Worm (Caenorhabditis elegans) whole organism, L3 larva: ENCODE data around the gene ZC196.4.

Experiments used
- ZK546.5 ChIP-seq: sonication (generic microtip); optimal IDR thresholded peaks from 2 replicates; lab custom pipeline; 2017; ENCODE audit warnings: missing biosample characterization, missing genetic modification characterization
- aly-2 ChIP-seq: fragments of 150-350 bp; optimal IDR thresholded peaks from 2 replicates; lab custom pipeline; 2014; ENCODE audit warnings: missing biosample characterization, missing genetic modification characterization
- ama-1 ChIP-seq: fragments of 150-350 bp; optimal IDR thresholded peaks from 2 replicates; lab custom pipeline; 2018
- ceh-16 ChIP-seq: sonication (generic microtip); optimal IDR thresholded peaks from 2 replicates; lab custom pipeline; 2017; ENCODE audit warnings: missing biosample characterization, missing genetic modification characterization
- ceh-28 ChIP-seq: fragments of 150-350 bp; optimal IDR thresholded peaks from 2 replicates; lab custom pipeline; 2014; ENCODE audit warnings: missing biosample characterization, missing genetic modification reagents, missing genetic modification characterization
- ceh-82 ChIP-seq: fragments of 150-350 bp; optimal IDR thresholded peaks from 2 replicates; lab custom pipeline; 2014; ENCODE audit warnings: missing biosample characterization, missing genetic modification characterization
- ceh-9 ChIP-seq: sonication (generic microtip); optimal IDR thresholded peaks from 2 replicates; lab custom pipeline; 2018; ENCODE audit warnings: missing biosample characterization, missing genetic modification characterization
- daf-12 ChIP-seq: fragments of 150-350 bp; optimal IDR thresholded peaks from 2 replicates; lab custom pipeline; 2014; ENCODE audit warnings: missing biosample characterization, missing genetic modification reagents, missing genetic modification characterization
- egl-27 ChIP-seq: sonication (generic microtip); optimal IDR thresholded peaks from 4 replicates; lab custom pipeline; 2017; ENCODE audit warnings: missing biosample characterization, missing genetic modification reagents, missing genetic modification characterization
- elt-1 ChIP-seq: fragments of 150-350 bp; optimal IDR thresholded peaks from 2 replicates; lab custom pipeline; 2014; ENCODE audit warnings: missing biosample characterization, missing genetic modification characterization
- elt-2 ChIP-seq: sonication (generic microtip); optimal IDR thresholded peaks from 2 replicates; lab custom pipeline; 2016; ENCODE audit warnings: missing genetic modification reagents, mild to moderate bottlenecking, missing genetic modification characterization, missing compliant biosample characterization
- eor-1 ChIP-seq, 2 experiments: fragments of 150-350 bp; optimal IDR thresholded peaks; 2 replicates each; lab custom pipeline; 2014 to 2018; ENCODE audit warnings: missing biosample characterization in 2 of 2, missing genetic modification characterization in 2 of 2
- fkh-10 ChIP-seq: sonication (generic microtip); optimal IDR thresholded peaks from 2 replicates; lab custom pipeline; 2017; ENCODE audit warnings: missing biosample characterization, missing genetic modification reagents, missing genetic modification characterization
- fos-1 ChIP-seq: fragments of 150-350 bp; optimal IDR thresholded peaks from 2 replicates; lab custom pipeline; 2014; ENCODE audit warnings: missing biosample characterization, missing genetic modification characterization
- hmg-11 ChIP-seq: sonication (generic microtip); optimal IDR thresholded peaks from 2 replicates; lab custom pipeline; 2016; ENCODE audit warnings: missing genetic modification characterization, missing compliant biosample characterization
- jun-1 ChIP-seq: fragments of 150-350 bp; optimal IDR thresholded peaks from 2 replicates; lab custom pipeline; 2014; ENCODE audit warnings: missing biosample characterization, missing genetic modification reagents, missing genetic modification characterization
- lin-39 ChIP-seq: fragments of 150-350 bp; optimal IDR thresholded peaks from 2 replicates; lab custom pipeline; 2018; ENCODE audit warnings: missing biosample characterization, missing genetic modification reagents, missing genetic modification characterization
- lsy-12 ChIP-seq: sonication (generic microtip); optimal IDR thresholded peaks from 2 replicates; lab custom pipeline; 2016; ENCODE audit warnings: mild to moderate bottlenecking, missing genetic modification characterization, missing compliant biosample characterization
- mml-1 ChIP-seq: fragments of 150-350 bp; sonication (generic microtip); optimal IDR thresholded peaks from 3 replicates; lab custom pipeline; 2014; ENCODE audit warnings: missing biosample characterization, missing genetic modification characterization
- nhr-11 ChIP-seq: fragments of 150-350 bp; optimal IDR thresholded peaks from 2 replicates; lab custom pipeline; 2014; ENCODE audit warnings: missing biosample characterization, missing genetic modification characterization
- nhr-12 ChIP-seq: fragments of 150-350 bp; optimal IDR thresholded peaks from 2 replicates; lab custom pipeline; 2014; ENCODE audit warnings: missing biosample characterization, missing genetic modification characterization
- nhr-23 ChIP-seq: fragments of 150-350 bp; optimal IDR thresholded peaks from 2 replicates; lab custom pipeline; 2014; ENCODE audit warnings: missing biosample characterization, missing genetic modification reagents, missing genetic modification characterization
- nhr-237 ChIP-seq: fragments of 150-350 bp; optimal IDR thresholded peaks from 2 replicates; lab custom pipeline; 2014; ENCODE audit warnings: missing biosample characterization, missing genetic modification characterization
- nhr-25 ChIP-seq: sonication (generic microtip); optimal IDR thresholded peaks from 2 replicates; lab custom pipeline; 2017; ENCODE audit warnings: missing biosample characterization, missing genetic modification characterization
- nhr-28 ChIP-seq: fragments of 150-350 bp; optimal IDR thresholded peaks from 2 replicates; lab custom pipeline; 2014; ENCODE audit warnings: missing biosample characterization, missing genetic modification characterization
- nhr-43 ChIP-seq: sonication (generic microtip); optimal IDR thresholded peaks from 2 replicates; lab custom pipeline; 2016; ENCODE audit warnings: mild to moderate bottlenecking, missing genetic modification characterization, missing compliant biosample characterization; ENCODE audit not compliant: poor library complexity, severe bottlenecking
- nhr-67 ChIP-seq: fragments of 150-350 bp; optimal IDR thresholded peaks from 2 replicates; lab custom pipeline; 2014; ENCODE audit warnings: missing biosample characterization, missing genetic modification characterization
- nhr-76 ChIP-seq: fragments of 150-350 bp; sonication (generic microtip); optimal IDR thresholded peaks from 5 replicates; lab custom pipeline; 2014; ENCODE audit warnings: missing biosample characterization, missing genetic modification characterization
- nhr-77 ChIP-seq: fragments of 150-350 bp; optimal IDR thresholded peaks from 2 replicates; lab custom pipeline; 2014; ENCODE audit warnings: missing biosample characterization, missing genetic modification characterization
- pha-4 ChIP-seq: fragments of 150-350 bp; optimal IDR thresholded peaks from 2 replicates; lab custom pipeline; 2014; ENCODE audit warnings: missing biosample characterization, missing genetic modification reagents, missing genetic modification characterization
- pqm-1 ChIP-seq: fragments of 150-350 bp; optimal IDR thresholded peaks from 2 replicates; lab custom pipeline; 2017; ENCODE audit warnings: missing biosample characterization, missing genetic modification characterization, inconsistent platforms
- sea-2 ChIP-seq: fragments of 150-350 bp; sonication (generic microtip); optimal IDR thresholded peaks from 4 replicates; lab custom pipeline; 2014; ENCODE audit warnings: missing biosample characterization, missing genetic modification reagents, missing genetic modification characterization
- skn-1 ChIP-seq: fragments of 150-350 bp; optimal IDR thresholded peaks from 2 replicates; lab custom pipeline; 2014; ENCODE audit warnings: missing biosample characterization, missing genetic modification characterization
- snpc-4 ChIP-seq: fragments of 150-350 bp; optimal IDR thresholded peaks from 2 replicates; lab custom pipeline; 2014; ENCODE audit warnings: missing biosample characterization, missing genetic modification characterization
- tbx-2 ChIP-seq: sonication (generic microtip); optimal IDR thresholded peaks from 2 replicates; lab custom pipeline; 2016; ENCODE audit warnings: mild to moderate bottlenecking, missing genetic modification characterization, missing compliant biosample characterization
- unc-62 ChIP-seq: fragments of 150-350 bp; sonication (generic microtip); optimal IDR thresholded peaks from 4 replicates; lab custom pipeline; 2014; ENCODE audit warnings: missing biosample characterization, missing genetic modification reagents, missing genetic modification characterization
- zag-1 ChIP-seq: fragments of 150-350 bp; optimal IDR thresholded peaks from 2 replicates; lab custom pipeline; 2014; ENCODE audit warnings: missing biosample characterization, missing genetic modification characterization
- ztf-4 ChIP-seq: fragments of 150-350 bp; optimal IDR thresholded peaks from 2 replicates; lab custom pipeline; 2014; ENCODE audit warnings: missing biosample characterization, missing genetic modification characterization

The ZC196.4 gene

DNA sequence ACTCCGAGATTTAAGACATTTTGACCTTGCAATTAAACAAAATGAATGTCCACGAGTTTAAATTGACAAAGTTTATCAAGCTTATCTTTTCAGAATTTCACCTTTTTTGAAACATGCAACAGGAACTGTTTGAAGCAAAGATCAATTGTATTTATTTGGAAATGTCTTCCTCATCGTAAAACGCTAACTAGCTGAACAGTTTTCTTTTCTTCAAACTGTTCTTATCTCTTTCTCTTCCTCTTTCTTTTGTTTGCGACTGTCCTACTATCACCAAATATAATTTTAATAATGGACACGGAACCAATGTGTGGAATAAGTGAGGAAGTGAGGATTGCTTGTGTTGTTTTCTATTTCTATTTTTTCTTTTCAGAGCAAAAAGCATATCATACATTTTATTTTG is at the start of gene ZC196.4:
Gene ZC196.4 (plus strand): TSS at position 173 of the 400 bp plus-strand sequence.
- TF ChIP-seq ceh-9 (no peak), tbx-2 (tag; lab: Kevin White, UChicago) (no peak), fkh-10 (GFP tag; lab: Kevin White, UChicago) (no peak), nhr-12 (tag; lab: Kevin White, UChicago) (no peak), jun-1 (tag; lab: Kevin White, UChicago) (peak; percentile 52), nhr-237 (tag; lab: Kevin White, UChicago) (no peak), hmg-11 (no peak), daf-12 (tag; lab: Kevin White, UChicago) (no peak), elt-2 (tag; lab: Kevin White, UChicago) (peak; percentile 85), nhr-25 (tag; lab: Kevin White, UChicago) (no peak), nhr-77 (tag; lab: Kevin White, UChicago) (no peak), sea-2 (GFP tag; lab: Kevin White, UChicago) (no peak), ceh-16 (no peak), pqm-1 (tag; lab: Kevin White, UChicago) (peak; percentile 77), pha-4 (tag; lab: Kevin White, UChicago) (peak; percentile 15), fos-1 (tag; lab: Kevin White, UChicago) (no peak), ztf-4 (no peak), lsy-12 (tag; lab: Kevin White, UChicago) (no peak), lin-39 (no peak), mml-1 (tag; lab: Kevin White, UChicago) (no peak), ceh-82 (tag; lab: Kevin White, UChicago) (no peak), egl-27 (tag; lab: Kevin White, UChicago) (no peak), ceh-28 (no peak), zag-1 (no peak), ZK546.5 (tag; lab: Kevin White, UChicago) (no peak), nhr-67 (no peak), skn-1 (tag; lab: Kevin White, UChicago) (no peak), nhr-43 (tag; lab: Kevin White, UChicago) (no peak), nhr-23 (tag; lab: Kevin White, UChicago) (no peak), ama-1 (lab: Kevin White, UChicago) (no peak), snpc-4 (tag; lab: Kevin White, UChicago) (no peak), unc-62 (GFP tag; lab: Kevin White, UChicago) (no peak)

ce11 chrV:8683787-8684186 is 49.1 kb upstream of the ZC196.4 start:
- TF ChIP-seq egl-27 (tag; lab: Kevin White, UChicago) = no peak

- TF ChIP-seq elt-1 (tag; lab: Kevin White, UChicago) (no peak), eor-1 (tag; optimal IDR thresholded peaks at IDR 0.05; lab: Kevin White, UChicago) (no peak), lsy-12 (tag; lab: Kevin White, UChicago) (no peak), nhr-28 (tag; lab: Kevin White, UChicago) (no peak), zag-1 (no peak), aly-2 (tag; lab: Kevin White, UChicago) (no peak), sea-2 (GFP tag; lab: Kevin White, UChicago) (no peak), lin-39 (no peak), nhr-76 (tag; lab: Kevin White, UChicago) (no peak), nhr-67 (no peak), unc-62 (GFP tag; lab: Kevin White, UChicago) (no peak), fos-1 (tag; lab: Kevin White, UChicago) (no peak), ZK546.5 (tag; lab: Kevin White, UChicago) (no peak), nhr-11 (tag; lab: Kevin White, UChicago) (no peak), elt-2 (tag; lab: Kevin White, UChicago) (no peak), ama-1 (lab: Kevin White, UChicago) (no peak), nhr-237 (tag; lab: Kevin White, UChicago) (no peak)
These were observed 46.1 kb upstream of the ZC196.4 start, which contains the start of gene ZC190.7 for ce11 chrV:8686764-8687163. Gene ZC190.7, minus strand, starts transcription at chrV:8686864.

DNA sequence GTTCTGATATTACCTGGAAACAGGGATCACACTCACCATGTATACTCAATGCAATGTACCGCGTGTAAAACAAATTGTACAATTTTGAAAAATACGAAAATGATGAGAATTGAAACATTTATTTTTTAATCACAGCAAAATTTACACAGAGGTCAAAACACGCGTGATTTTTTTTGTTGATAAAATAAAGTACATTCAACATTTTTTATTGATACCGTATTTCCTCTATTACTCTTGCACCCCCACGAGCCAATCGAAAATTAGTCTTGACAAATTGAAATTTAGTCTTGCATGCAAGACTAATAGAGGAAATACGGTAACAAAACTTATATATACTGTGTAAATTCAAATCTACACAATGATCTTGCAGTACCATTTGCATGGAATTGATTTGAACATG is 45.2 kb upstream of the ZC196.4 start, which contains the start of gene ZC190.8:
Gene ZC190.8 (minus strand): TSS at position 101 of the 400 bp plus-strand sequence.
- TF ChIP-seq egl-27 (tag; lab: Kevin White, UChicago) (no peak), daf-12 (tag; lab: Kevin White, UChicago) (no peak), aly-2 (tag; lab: Kevin White, UChicago) (no peak)
